Fruit fly (Drosophila melanogaster) whole organism, embryonic: ENCODE measurements around the gene CG14191.

Experiments
- BtbVII ChIP-seq: fragments of 200-800 bp; sonication (Bioruptor generic); optimal IDR thresholded peaks from 3 replicates; lab custom pipeline; 2017; ENCODE audit warnings: missing biosample characterization, mild to moderate bottlenecking, missing genetic modification characterization
- CG1024 ChIP-seq: fragments of 200-800 bp; sonication (Bioruptor generic); IDR thresholded peaks from 2 replicates; pipeline ENCODE4 v1.3.6; 2022; ENCODE audit warnings: missing biosample characterization, missing genetic modification characterization
- CG10654 ChIP-seq: fragments of 200-800 bp; sonication (Bioruptor generic); optimal IDR thresholded peaks from 2 replicates; lab custom pipeline; 2016; ENCODE audit warnings: missing biosample characterization, missing genetic modification characterization
- CG12659 ChIP-seq: fragments of 200-800 bp; sonication (Bioruptor generic); optimal IDR thresholded peaks from 3 replicates; lab custom pipeline; 2017; ENCODE audit warnings: mild to moderate bottlenecking, missing biosample characterization, missing genetic modification reagents, missing genetic modification characterization
- CG12744 ChIP-seq: fragments of 200-800 bp; sonication (Bioruptor generic); optimal IDR thresholded peaks from 2 replicates; lab custom pipeline; 2016; ENCODE audit warnings: missing biosample characterization, missing genetic modification characterization
- CG14014 ChIP-seq: fragments of 200-800 bp; sonication (Bioruptor generic); IDR thresholded peaks from 2 replicates; pipeline ENCODE4 v1.3.6; 2022; ENCODE audit warnings: missing biosample characterization, missing genetic modification characterization
- CG14710 ChIP-seq: fragments of 200-800 bp; sonication (Bioruptor generic); optimal IDR thresholded peaks from 3 replicates; lab custom pipeline; 2019; ENCODE audit warnings: missing biosample characterization, mild to moderate bottlenecking, missing genetic modification characterization, moderate library complexity
- CG15696 ChIP-seq: fragments of 200-800 bp; sonication (Bioruptor generic); optimal IDR thresholded peaks from 2 replicates; lab custom pipeline; 2019; ENCODE audit warnings: missing biosample characterization, mild to moderate bottlenecking, missing genetic modification characterization, moderate library complexity
- CG1603 ChIP-seq: fragments of 200-800 bp; sonication (Bioruptor generic); optimal IDR thresholded peaks from 2 replicates; lab custom pipeline; 2019; ENCODE audit warnings: missing biosample characterization, mild to moderate bottlenecking, missing genetic modification characterization, moderate library complexity
- CG16779 ChIP-seq: fragments of 200-800 bp; sonication (Bioruptor generic); IDR thresholded peaks from 2 replicates; pipeline ENCODE4 v1.3.6; 2022; ENCODE audit warnings: missing biosample characterization, missing genetic modification characterization
- CG17829 ChIP-seq: fragments of 200-800 bp; optimal IDR thresholded peaks from 2 replicates; lab custom pipeline; 2019; ENCODE audit warnings: missing biosample characterization, mild to moderate bottlenecking, missing genetic modification characterization, moderate library complexity
- CG30431 ChIP-seq: fragments of 200-800 bp; sonication (Bioruptor generic); optimal IDR thresholded peaks from 2 replicates; lab custom pipeline; 2017; ENCODE audit warnings: missing biosample characterization, missing genetic modification characterization
- CG3065 ChIP-seq: fragments of 200-800 bp; sonication (Bioruptor generic); optimal IDR thresholded peaks from 2 replicates; lab custom pipeline; 2016; ENCODE audit warnings: missing biosample characterization, missing genetic modification characterization
- CG31441 ChIP-seq: fragments of 200-800 bp; sonication (Bioruptor generic); IDR thresholded peaks from 2 replicates; pipeline ENCODE4 v1.3.6; 2022; ENCODE audit warnings: missing biosample characterization, missing genetic modification characterization
- CG33557 ChIP-seq: fragments of 200-800 bp; sonication (Bioruptor generic); optimal IDR thresholded peaks from 2 replicates; lab custom pipeline; 2019; ENCODE audit warnings: missing biosample characterization, mild to moderate bottlenecking, missing genetic modification characterization, moderate library complexity
- CG3726 ChIP-seq: fragments of 200-800 bp; sonication (Bioruptor generic); IDR thresholded peaks from 3 replicates; pipeline ENCODE4, ENCODE4 v1.3.6; 2022; ENCODE audit warnings: missing biosample characterization, missing genetic modification characterization
- CG42726 ChIP-seq: fragments of 200-800 bp; sonication (Bioruptor generic); IDR thresholded peaks from 2 replicates; pipeline ENCODE4 v1.3.6; 2022; ENCODE audit warnings: missing biosample characterization, missing genetic modification characterization; ENCODE audit not compliant: partially characterized antibody
- CG6272 ChIP-seq: fragments of 200-800 bp; sonication (Bioruptor generic); IDR thresholded peaks from 2 replicates; pipeline ENCODE4 v1.3.6; 2022; ENCODE audit warnings: missing biosample characterization, missing genetic modification characterization
- CG8388 ChIP-seq: fragments of 200-800 bp; sonication (Bioruptor generic); optimal IDR thresholded peaks from 2 replicates; lab custom pipeline; 2019; ENCODE audit warnings: missing biosample characterization, mild to moderate bottlenecking, missing genetic modification characterization, moderate library complexity
- CrebB ChIP-seq: fragments of 200-800 bp; sonication (Bioruptor generic); optimal IDR thresholded peaks from 3 replicates; lab custom pipeline; 2018; ENCODE audit warnings: missing biosample characterization, mild to moderate bottlenecking, missing genetic modification characterization
- Dip2 ChIP-seq: fragments of 200-800 bp; sonication (Bioruptor generic); IDR thresholded peaks from 2 replicates; pipeline ENCODE4 v1.3.6; 2022; ENCODE audit warnings: missing biosample characterization, missing genetic modification characterization
- Doc2 ChIP-seq: fragments of 200-800 bp; sonication (Bioruptor generic); IDR thresholded peaks from 2 replicates; pipeline ENCODE4 v1.3.6; 2022; ENCODE audit warnings: missing biosample characterization, missing genetic modification characterization
- Dp ChIP-seq: fragments of 200-800 bp; sonication (Bioruptor generic); optimal IDR thresholded peaks from 2 replicates; lab custom pipeline; 2018; ENCODE audit warnings: missing biosample characterization, mild to moderate bottlenecking, missing genetic modification characterization, moderate library complexity
- Drgx ChIP-seq: fragments of 200-800 bp; sonication (Bioruptor generic); IDR thresholded peaks from 2 replicates; pipeline ENCODE4 v1.3.6; 2022; ENCODE audit warnings: missing biosample characterization, missing genetic modification characterization
- Ets65A ChIP-seq: fragments of 200-800 bp; sonication (Bioruptor generic); peaks from one replicate; lab custom pipeline; 2016; ENCODE audit warnings: missing biosample characterization, missing genetic modification characterization
- Fer1 ChIP-seq: fragments of 200-800 bp; sonication (Bioruptor generic); optimal IDR thresholded peaks from 2 replicates; lab custom pipeline; 2017; ENCODE audit warnings: missing biosample characterization, mild to moderate bottlenecking, missing genetic modification characterization
- H2.0 ChIP-seq: fragments of 200-800 bp; sonication (Bioruptor generic); IDR thresholded peaks from 2 replicates; pipeline ENCODE4 v1.3.6; 2022; ENCODE audit warnings: missing biosample characterization, missing genetic modification characterization
- MESR4 ChIP-seq: fragments of 200-800 bp; sonication (Bioruptor generic); optimal IDR thresholded peaks from 2 replicates; lab custom pipeline; 2018; ENCODE audit warnings: missing biosample characterization, mild to moderate bottlenecking, missing genetic modification characterization, moderate library complexity
- Nf-YB ChIP-seq: fragments of 200-800 bp; sonication (Bioruptor generic); optimal IDR thresholded peaks from 3 replicates; lab custom pipeline; 2019; ENCODE audit warnings: missing biosample characterization, mild to moderate bottlenecking, missing genetic modification characterization, moderate library complexity
- Usf ChIP-seq: fragments of 200-800 bp; sonication (Bioruptor generic); optimal IDR thresholded peaks from 2 replicates; lab custom pipeline; 2017; ENCODE audit warnings: missing genotype, missing biosample characterization, missing genetic modification characterization
- Vsx1 ChIP-seq: fragments of 200-800 bp; sonication (Bioruptor generic); optimal IDR thresholded peaks from 2 replicates; lab custom pipeline; 2017; ENCODE audit warnings: missing biosample characterization, mild to moderate bottlenecking, missing genetic modification characterization, missing genetic modification reagents
- YL-1 ChIP-seq: fragments of 200-800 bp; sonication (Bioruptor generic); optimal IDR thresholded peaks from 3 replicates; lab custom pipeline; 2017; ENCODE audit warnings: missing biosample characterization, mild to moderate bottlenecking, missing genetic modification characterization
- ap ChIP-seq: fragments of 200-800 bp; sonication (Bioruptor generic); IDR thresholded peaks from 2 replicates; pipeline ENCODE4 v1.3.6; 2022; ENCODE audit warnings: missing biosample characterization, missing genetic modification characterization
- ci ChIP-seq: fragments of 200-800 bp; sonication (Bioruptor generic); IDR thresholded peaks from 3 replicates; pipeline ENCODE4 v1.3.6; 2022; ENCODE audit warnings: missing biosample characterization, missing genetic modification characterization
- dmrt11E ChIP-seq: fragments of 200-800 bp; sonication (Bioruptor generic); optimal IDR thresholded peaks from 3 replicates; lab custom pipeline; 2018; ENCODE audit warnings: missing biosample characterization, mild to moderate bottlenecking, missing genetic modification characterization, moderate library complexity
- eve ChIP-seq, 2 experiments: fragments of >200 bp; optimal IDR thresholded peaks; 2 replicates each; lab custom pipeline; 2017; ENCODE audit warnings: missing biosample characterization in 2 of 2, missing genetic modification characterization in 2 of 2
- fd64A ChIP-seq: fragments of 200-800 bp; sonication (Bioruptor generic); optimal IDR thresholded peaks from 3 replicates; lab custom pipeline; 2018; ENCODE audit warnings: missing biosample characterization, mild to moderate bottlenecking, missing genetic modification characterization
- gem ChIP-seq: fragments of 200-800 bp; sonication (Bioruptor generic); optimal IDR thresholded peaks from 2 replicates; lab custom pipeline; 2019; ENCODE audit warnings: missing biosample characterization, mild to moderate bottlenecking, missing genetic modification characterization, moderate library complexity
- gsb ChIP-seq: fragments of 200-800 bp; sonication (Bioruptor generic); IDR thresholded peaks from 2 replicates; pipeline ENCODE4 v1.3.6; 2022; ENCODE audit warnings: missing biosample characterization, missing genetic modification characterization
- hth ChIP-seq: fragments of >200 bp; optimal IDR thresholded peaks from 2 replicates; lab custom pipeline; 2017; ENCODE audit warnings: inconsistent platforms
- kni ChIP-seq: fragments of 200-800 bp; sonication (Bioruptor generic); optimal IDR thresholded peaks from 3 replicates; lab custom pipeline; 2017; ENCODE audit warnings: mild to moderate bottlenecking, missing biosample characterization, missing genetic modification reagents, missing genetic modification characterization
- lilli ChIP-seq: fragments of 200-800 bp; sonication (Bioruptor generic); optimal IDR thresholded peaks from 3 replicates; lab custom pipeline; 2016; ENCODE audit warnings: missing biosample characterization, missing genetic modification characterization
- lmd ChIP-seq: fragments of 200-800 bp; sonication (Bioruptor generic); IDR thresholded peaks from 2 replicates; pipeline ENCODE4 v1.3.6; 2022; ENCODE audit warnings: missing biosample characterization, missing genetic modification characterization
- pb ChIP-seq: fragments of 200-800 bp; sonication (Bioruptor generic); optimal IDR thresholded peaks from 3 replicates; lab custom pipeline; 2016; ENCODE audit warnings: missing biosample characterization, missing genetic modification characterization
- phol ChIP-seq: fragments of 200-800 bp; sonication (Bioruptor generic); optimal IDR thresholded peaks from 3 replicates; lab custom pipeline; 2018; ENCODE audit warnings: missing biosample characterization, mild to moderate bottlenecking, missing genetic modification characterization, moderate library complexity
- prd ChIP-seq, 3 experiments: fragments of >200 bp in 2 of 3; fragments of 200-800 bp in 1 of 3; sonication (Bioruptor generic) in 1 of 3; optimal IDR thresholded peaks in 2 of 3; IDR thresholded peaks in 1 of 3; 2 replicates in 2 of 3; 3 replicates in 1 of 3; pipeline versions ENCODE4 v1.3.6 to Lab custom; 2017 to 2022; ENCODE audit warnings: missing biosample characterization in 1 of 3, missing genetic modification characterization in 1 of 3
- sens ChIP-seq: fragments of 200-800 bp; sonication (Bioruptor generic); peaks from one replicate; lab custom pipeline; 2016; ENCODE audit warnings: missing biosample characterization, missing genetic modification characterization
- sna ChIP-seq: fragments of 200-800 bp; sonication (Bioruptor generic); IDR thresholded peaks from 2 replicates; pipeline ENCODE4 v1.3.6; 2022; ENCODE audit warnings: missing biosample characterization, missing genetic modification characterization; ENCODE audit not compliant: partially characterized antibody
- tin ChIP-seq: fragments of 200-800 bp; sonication (Bioruptor generic); optimal IDR thresholded peaks from 3 replicates; lab custom pipeline; 2016; ENCODE audit warnings: missing biosample characterization, missing genetic modification characterization
- tup ChIP-seq: fragments of 200-800 bp; sonication (Bioruptor generic); optimal IDR thresholded peaks from 2 replicates; lab custom pipeline; 2016; ENCODE audit warnings: missing biosample characterization, mild to moderate bottlenecking, missing genetic modification characterization, moderate library complexity
- zen ChIP-seq: fragments of 200-800 bp; sonication (Bioruptor generic); optimal IDR thresholded peaks from 3 replicates; lab custom pipeline; 2018; ENCODE audit warnings: missing biosample characterization, mild to moderate bottlenecking, missing genetic modification characterization, moderate library complexity
- zfh1 ChIP-seq: fragments of 200-800 bp; sonication (Bioruptor generic); IDR thresholded peaks from 3 replicates; pipeline ENCODE4 v1.3.6; 2022; ENCODE audit warnings: missing biosample characterization, missing genetic modification characterization

CG14191 gene

DNA sequence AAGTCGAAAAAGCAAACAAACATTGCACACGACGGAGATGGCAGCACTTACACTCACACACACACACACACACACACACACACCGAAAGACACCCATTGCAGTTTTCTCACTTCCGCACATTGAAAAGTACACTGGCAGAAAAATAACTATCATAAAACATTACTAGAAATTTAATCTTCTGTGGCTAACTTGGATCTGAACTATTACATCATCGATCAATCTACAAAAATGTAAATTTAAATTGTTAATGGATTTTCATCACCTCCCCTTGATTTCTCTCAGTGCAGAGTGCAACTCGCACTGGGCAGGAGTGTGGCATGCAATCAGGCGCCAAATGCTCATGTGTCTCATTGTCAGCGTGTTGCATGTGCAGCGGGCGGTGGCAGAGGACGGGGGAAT lies 38.9 kb downstream of the CG14191 start:
- TF ChIP-seq YL-1 (GFP tag; lab: Kevin White, UChicago), result no peak
- no peak for TF ChIP-seq CG8388
- TF ChIP-seq BtbVII, result no peak
- TF ChIP-seq CG14710 (tag; lab: Kevin White, UChicago), result no peak
- no peak for TF ChIP-seq CG17829
- no peak for TF ChIP-seq CrebB (tag; lab: Kevin White, UChicago)
- TF ChIP-seq hth (lab: Kevin White, UChicago), result no peak
- TF ChIP-seq fd64A (GFP tag; lab: Kevin White, UChicago), result no peak
- peak; percentile 0 for TF ChIP-seq dmrt11E (tag; lab: Kevin White, UChicago)
- TF ChIP-seq phol (tag; lab: Kevin White, UChicago), result peak; percentile 3
- no peak for TF ChIP-seq Nf-YB
- peak; percentile 32 for TF ChIP-seq Ets65A (GFP tag; lab: Kevin White, UChicago)
- TF ChIP-seq lilli (GFP tag; lab: Kevin White, UChicago), result no peak
- TF ChIP-seq ci (GFP tag; lab: Robert Waterston, UW), result no peak
- TF ChIP-seq CG16779 (GFP tag; lab: Robert Waterston, UW), result no peak
- no peak for TF ChIP-seq zfh1 (GFP tag; lab: Robert Waterston, UW)
- no peak for TF ChIP-seq CG14014 (GFP tag; lab: Robert Waterston, UW)
- TF ChIP-seq CG1024, result no peak
- no peak for TF ChIP-seq CG42726
- TF ChIP-seq sens (GFP tag; lab: Kevin White, UChicago), result peak; percentile 59
- TF ChIP-seq CG30431 (GFP tag; lab: Kevin White, UChicago), result no peak
- TF ChIP-seq prd (optimal IDR thresholded peaks at IDR 0.05; lab: Kevin White, UChicago), result no peak
- TF ChIP-seq prd (GFP tag; IDR thresholded peaks at IDR 0.05; lab: Robert Waterston, UW), result 0 out of 3 replicates have a peak, but pooled peaks have one; percentile 47
- TF ChIP-seq Dip2 (GFP tag; lab: Robert Waterston, UW), result no peak
- no peak for TF ChIP-seq eve (GFP tag; optimal IDR thresholded peaks at IDR 0.05; lab: Kevin White, UChicago)
- TF ChIP-seq CG12659 (GFP tag; lab: Kevin White, UChicago), result no peak
- no peak for TF ChIP-seq gsb (GFP tag; lab: Robert Waterston, UW)
- peak; percentile 46 for TF ChIP-seq Drgx (GFP tag; lab: Robert Waterston, UW)
- TF ChIP-seq CG3065 (GFP tag; lab: Kevin White, UChicago), result no peak
- peak; percentile 42 for TF ChIP-seq CG15696 (tag; lab: Kevin White, UChicago)
- TF ChIP-seq tin, result no peak
- no peak for TF ChIP-seq CG3726 (GFP tag; lab: Robert Waterston, UW)
- TF ChIP-seq CG31441 (GFP tag; lab: Robert Waterston, UW), result no peak
- no peak for TF ChIP-seq MESR4
- TF ChIP-seq gem (tag; lab: Kevin White, UChicago), result peak; percentile 10
- no peak for TF ChIP-seq Vsx1 (GFP tag; lab: Kevin White, UChicago)
- TF ChIP-seq CG1603 (tag; lab: Kevin White, UChicago), result peak; percentile 37
- no peak for TF ChIP-seq tup
- peak; percentile 50 for TF ChIP-seq zen (tag; lab: Kevin White, UChicago)
- TF ChIP-seq Usf (GFP tag; lab: Kevin White, UChicago), result no peak
- TF ChIP-seq lmd (GFP tag; lab: Robert Waterston, UW), result no peak
- TF ChIP-seq CG6272 (GFP tag; lab: Robert Waterston, UW), result no peak
- TF ChIP-seq Fer1, result no peak
- no peak for TF ChIP-seq CG33557 (GFP tag; lab: Kevin White, UChicago)
- no peak for TF ChIP-seq H2.0 (GFP tag; lab: Robert Waterston, UW)
- no peak for TF ChIP-seq CG10654
- TF ChIP-seq kni (GFP tag; lab: Kevin White, UChicago), result no peak
- no peak for TF ChIP-seq Doc2
- TF ChIP-seq sna (GFP tag; lab: Robert Waterston, UW), result no peak
- no peak for TF ChIP-seq ap (GFP tag; lab: Robert Waterston, UW)
- TF ChIP-seq pb (GFP tag; lab: Kevin White, UChicago), result no peak
- TF ChIP-seq Dp (GFP tag; lab: Kevin White, UChicago), result no peak
- no peak for TF ChIP-seq CG12744
